Fruit fly (Drosophila melanogaster): ENCODE measurements around the gene eIF3a.

Gene eIF3a

DNA sequence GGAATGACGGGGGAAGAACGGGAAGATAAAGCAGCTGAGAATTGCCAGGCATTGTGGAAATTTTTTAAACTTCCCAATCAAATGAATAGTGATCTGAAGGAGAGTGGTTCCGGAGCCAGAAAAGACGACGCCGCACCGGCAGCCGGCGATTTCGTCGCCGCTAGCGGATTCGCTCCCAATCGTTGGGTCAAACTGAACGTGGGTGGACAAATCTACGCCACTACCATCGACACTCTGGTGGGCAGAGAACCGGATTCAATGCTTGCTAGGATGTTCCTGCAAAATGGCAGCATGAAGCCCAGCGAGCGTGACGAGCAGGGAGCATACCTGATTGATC is 33.2 kb downstream of the eIF3a start, which contains the start of gene CG14647 (continued):
- peak; percentile 67 for TF ChIP-seq MBD-R2 (GFP tag; IDR thresholded peaks at IDR 0.05)
- no peak for TF ChIP-seq Fer3 (tag; optimal IDR thresholded peaks at IDR 0.05)
- TF ChIP-seq CG17802 (tag; optimal IDR thresholded peaks at IDR 0.05) = no peak
- no peak for TF ChIP-seq zfh1 (GFP tag; IDR thresholded peaks at IDR 0.05)
- no peak for TF ChIP-seq CG15011 (GFP tag; optimal IDR thresholded peaks at IDR 0.05)
- TF ChIP-seq eve (GFP tag; optimal IDR thresholded peaks at IDR 0.05) = no peak
- TF ChIP-seq Sin3A (optimal IDR thresholded peaks at IDR 0.05) = no peak
- no peak for TF ChIP-seq CG11695 (GFP tag; IDR thresholded peaks at IDR 0.05)
- TF ChIP-seq CG8281 (tag; optimal IDR thresholded peaks at IDR 0.05) = no peak
- TF ChIP-seq CG1024 (GFP tag; IDR thresholded peaks at IDR 0.05) = peak; percentile 54; the same call in 1 of the 2 replicates
- no peak for TF ChIP-seq rib (GFP tag; IDR thresholded peaks at IDR 0.05)
- TF ChIP-seq MESR4 (GFP tag; optimal IDR thresholded peaks at IDR 0.05) = peak; percentile 65
- no peak for TF ChIP-seq ase (GFP tag; IDR thresholded peaks at IDR 0.05)
- TF ChIP-seq crp (GFP tag; optimal IDR thresholded peaks at IDR 0.05) = peak in 1 of 2 experiments; percentile 24
- TF ChIP-seq sisA (GFP tag; IDR thresholded peaks at IDR 0.05) = no peak
- TF ChIP-seq slbo (GFP tag; IDR thresholded peaks at IDR 0.05) = no peak
- TF ChIP-seq CG34422 (GFP tag; IDR thresholded peaks at IDR 0.05) = peak; percentile 23; the same call in 1 of the 3 replicates
- no peak for TF ChIP-seq HmgD (GFP tag; optimal IDR thresholded peaks at IDR 0.05)
- TF ChIP-seq CG7372 (GFP tag; IDR thresholded peaks at IDR 0.05) = no peak
- no peak for TF ChIP-seq nerfin-1 (tag; optimal IDR thresholded peaks at IDR 0.05)
- TF ChIP-seq CG15514 (GFP tag; optimal IDR thresholded peaks at IDR 0.05) = peak; percentile 76
- no peak for TF ChIP-seq CG33213 (GFP tag; optimal IDR thresholded peaks at IDR 0.05)
- no peak for TF ChIP-seq CG2199 (GFP tag; IDR thresholded peaks at IDR 0.05)
- no peak for TF ChIP-seq ato (GFP tag; IDR thresholded peaks at IDR 0.05; ENCODE audit: partially characterized antibody)
- no peak for TF ChIP-seq yki (optimal IDR thresholded peaks at IDR 0.05)
- TF ChIP-seq CG17186 (GFP tag; optimal IDR thresholded peaks at IDR 0.05) = no peak
- TF ChIP-seq CG9215 (GFP tag; IDR thresholded peaks at IDR 0.05) = no peak
- TF ChIP-seq D19A (tag; optimal IDR thresholded peaks at IDR 0.05) = no peak
- TF ChIP-seq sqz (GFP tag; optimal IDR thresholded peaks at IDR 0.05) = no peak

- TF ChIP-seq Opbp (GFP tag; IDR thresholded peaks at IDR 0.05; ENCODE audit: partially characterized antibody) (peak; percentile 56; the same call in 1 of the 3 replicates), CG4424 (GFP tag; optimal IDR thresholded peaks at IDR 0.05) (no peak), Dbx (GFP tag; IDR thresholded peaks at IDR 0.05) (no peak), CG9932 (GFP tag; IDR thresholded peaks at IDR 0.05) (peak; percentile 64), HLH4C (GFP tag; IDR thresholded peaks at IDR 0.05; ENCODE audit: partially characterized antibody) (peak; percentile 49; the same call in 2 of the 3 replicates), CG9727 (GFP tag; optimal IDR thresholded peaks at IDR 0.05) (peak; percentile 31), CG2116 (GFP tag; optimal IDR thresholded peaks at IDR 0.05) (peak; percentile 57), esg (GFP tag; conservative IDR thresholded peaks at IDR 0.05) (no peak), CG11696 (GFP tag; IDR thresholded peaks at IDR 0.05) (no peak), gem (tag; optimal IDR thresholded peaks at IDR 0.05) (peak; percentile 41), Myb (GFP tag; optimal IDR thresholded peaks at IDR 0.05) (no peak), CG8924 (tag; optimal IDR thresholded peaks at IDR 0.05) (peak; percentile 7), CG11723 (GFP tag; optimal IDR thresholded peaks at IDR 0.05) (peak; percentile 85), dmrt11E (tag; optimal IDR thresholded peaks at IDR 0.05) (peak; percentile 40), Ptx1 (GFP tag; IDR thresholded peaks at IDR 0.05) (0 out of 2 replicates have a peak, but pooled peaks have one; percentile 21), CG2120 (GFP tag; optimal IDR thresholded peaks at IDR 0.05) (peak; percentile 26), CG3995 (GFP tag; optimal IDR thresholded peaks at IDR 0.05) (peak; percentile 15), amos (GFP tag; IDR thresholded peaks at IDR 0.05; ENCODE audit: partially characterized antibody) (peak; percentile 51), ab (GFP tag; optimal IDR thresholded peaks at IDR 0.05) (no peak), CG16813 (GFP tag; IDR thresholded peaks at IDR 0.05; ENCODE audit: partially characterized antibody) (peak; percentile 26; the same call in 1 of the 3 replicates), CG10431 (GFP tag; optimal IDR thresholded peaks at IDR 0.05) (no peak), Mad (GFP tag; optimal IDR thresholded peaks at IDR 0.05) (no peak), BEAF-32 (GFP tag; optimal IDR thresholded peaks at IDR 0.05) (peak; percentile 55), ase (GFP tag; IDR thresholded peaks at IDR 0.05) (no peak)
These were observed 33.7 kb downstream of the eIF3a start for dm6 chr3R:4399810-4400496.

Measured in whole organism, embryonic.